Fruit fly (Drosophila melanogaster) whole organism, adult: ENCODE data around the gene CG14362.
A peak's percentile ranks its signal among the peaks of the same experiment; 100 is the strongest.

Source experiments
- CG11617 ChIP-seq: fragments of 200-800 bp; sonication (Bioruptor generic); optimal IDR thresholded peaks from 2 replicates; lab custom pipeline; 2017; ENCODE audit warnings: mild to moderate bottlenecking, missing biosample characterization, missing genetic modification reagents, missing genetic modification characterization
- CG12768 ChIP-seq: fragments of 200-800 bp; sonication (Bioruptor generic); optimal IDR thresholded peaks from 2 replicates; lab custom pipeline; 2017; ENCODE audit warnings: missing biosample characterization, missing genetic modification characterization, mild to moderate bottlenecking, moderate library complexity, missing genetic modification reagents
- CG14711 ChIP-seq: fragments of 200-800 bp; sonication (Bioruptor generic); optimal IDR thresholded peaks from 2 replicates; lab custom pipeline; 2018; ENCODE audit warnings: missing biosample characterization, mild to moderate bottlenecking, missing genetic modification characterization, moderate library complexity
- CG1620 ChIP-seq: fragments of 200-800 bp; sonication (Bioruptor generic); optimal IDR thresholded peaks from 2 replicates; lab custom pipeline; 2016; ENCODE audit warnings: missing biosample characterization, missing genetic modification characterization
- CG33017 ChIP-seq: fragments of 200-800 bp; sonication (Bioruptor generic); optimal IDR thresholded peaks from 2 replicates; lab custom pipeline; 2018; ENCODE audit warnings: missing biosample characterization, mild to moderate bottlenecking, missing genetic modification characterization, moderate library complexity
- CG5204 ChIP-seq: fragments of 200-800 bp; sonication (Bioruptor generic); optimal IDR thresholded peaks from 2 replicates; lab custom pipeline; 2016; ENCODE audit warnings: missing biosample characterization, missing genetic modification characterization
- CG7045 ChIP-seq: fragments of 200-800 bp; sonication (Bioruptor generic); optimal IDR thresholded peaks from 2 replicates; lab custom pipeline; 2017; ENCODE audit warnings: missing biosample characterization, mild to moderate bottlenecking, missing genetic modification characterization
- CG7101 ChIP-seq: fragments of 200-800 bp; sonication (Bioruptor generic); optimal IDR thresholded peaks from 2 replicates; lab custom pipeline; 2018; ENCODE audit warnings: missing biosample characterization, mild to moderate bottlenecking, missing genetic modification characterization, moderate library complexity
- Clk ChIP-seq: fragments of 200-800 bp; sonication (Bioruptor generic); optimal IDR thresholded peaks from 2 replicates; lab custom pipeline; 2017; ENCODE audit warnings: missing biosample characterization, missing genetic modification characterization
- Crg-1 ChIP-seq: fragments of 200-800 bp; sonication (Bioruptor generic); optimal IDR thresholded peaks from 2 replicates; lab custom pipeline; 2016; ENCODE audit warnings: missing biosample characterization, missing genetic modification characterization
- Hr96 ChIP-seq: fragments of 200-800 bp; sonication (Bioruptor generic); optimal IDR thresholded peaks from 2 replicates; lab custom pipeline; 2016; ENCODE audit warnings: missing biosample characterization, missing genetic modification characterization
- Mnt ChIP-seq: fragments of 200-800 bp; sonication (Bioruptor generic); optimal IDR thresholded peaks from 2 replicates; lab custom pipeline; 2016; ENCODE audit warnings: missing biosample characterization, mild to moderate bottlenecking, missing genetic modification characterization
- bab1 ChIP-seq: fragments of 200-800 bp; sonication (Bioruptor generic); optimal IDR thresholded peaks from 3 replicates; lab custom pipeline; 2019; ENCODE audit warnings: missing biosample characterization, mild to moderate bottlenecking, missing genetic modification characterization, moderate library complexity
- cic ChIP-seq: fragments of 200-800 bp; sonication (Bioruptor generic); optimal IDR thresholded peaks from 2 replicates; lab custom pipeline; 2017; ENCODE audit warnings: missing biosample characterization, mild to moderate bottlenecking, missing genetic modification characterization, moderate library complexity
- cnc ChIP-seq, 2 experiments: fragments of >200 bp; optimal IDR thresholded peaks; 2 replicates each; lab custom pipeline; 2017
- kay ChIP-seq: fragments of 200-800 bp; sonication (Bioruptor generic); peaks from one replicate; lab custom pipeline; 2016; ENCODE audit warnings: missing biosample characterization, missing genetic modification characterization, borderline replicate concordance
- ovo ChIP-seq: fragments of 200-800 bp; sonication (Bioruptor generic); optimal IDR thresholded peaks from 2 replicates; lab custom pipeline; 2016; ENCODE audit warnings: missing biosample characterization, missing genetic modification characterization
- pad ChIP-seq: fragments of 200-800 bp; sonication (Bioruptor generic); optimal IDR thresholded peaks from 3 replicates; lab custom pipeline; 2017; ENCODE audit warnings: missing biosample characterization, missing genetic modification characterization, mild to moderate bottlenecking, moderate library complexity, missing genetic modification reagents
- tj ChIP-seq: fragments of 200-800 bp; sonication (Bioruptor generic); optimal IDR thresholded peaks from 3 replicates; lab custom pipeline; 2017; ENCODE audit warnings: missing biosample characterization, mild to moderate bottlenecking, missing genetic modification characterization, moderate library complexity
- toe ChIP-seq: fragments of 200-800 bp; sonication (Bioruptor generic); optimal IDR thresholded peaks from 2 replicates; lab custom pipeline; 2016; ENCODE audit warnings: missing biosample characterization, missing genetic modification characterization

Gene CG14362

dm6 chr3R:13817480-13818305, 37.6 kb downstream of the CG14362 start:
- TF ChIP-seq CG11617 (GFP tag; lab: Kevin White, UChicago) (no peak), cic (no peak), CG5204 (GFP tag; lab: Kevin White, UChicago) (no peak), Hr96 (GFP tag; lab: Kevin White, UChicago) (no peak), CG12768 (GFP tag; lab: Kevin White, UChicago) (no peak), cnc (optimal IDR thresholded peaks at IDR 0.05; lab: Kevin White, UChicago) (no peak), CG33017 (tag; lab: Kevin White, UChicago) (no peak), pad (GFP tag; lab: Kevin White, UChicago) (no peak), CG1620 (GFP tag; lab: Kevin White, UChicago) (no peak), CG7101 (tag; lab: Kevin White, UChicago) (no peak), tj (GFP tag; lab: Kevin White, UChicago) (no peak), Clk (GFP tag; lab: Kevin White, UChicago) (no peak), CG7045 (no peak), Mnt (GFP tag; lab: Kevin White, UChicago) (no peak), bab1 (GFP tag; lab: Kevin White, UChicago) (no peak), toe (GFP tag; lab: Kevin White, UChicago) (no peak)

- TF ChIP-seq tj (GFP tag; lab: Kevin White, UChicago) = peak; percentile 6
- no peak for TF ChIP-seq bab1 (GFP tag; lab: Kevin White, UChicago)
These were observed 38.9 kb downstream of the CG14362 start for dm6 chr3R:13816375-13816711.

dm6 chr3R:13815566-13816374, 39.5 kb downstream of the CG14362 start:
- TF ChIP-seq Hr96 (GFP tag; lab: Kevin White, UChicago) (no peak), CG7045 (no peak), Mnt (GFP tag; lab: Kevin White, UChicago) (no peak), CG5204 (GFP tag; lab: Kevin White, UChicago) (no peak), CG14711 (tag; lab: Kevin White, UChicago) (no peak), kay (peak; percentile 58)

dm6 chr3R:13815022-13815440, 40.2 kb downstream of the CG14362 start:
- TF ChIP-seq CG33017 (tag; lab: Kevin White, UChicago) (peak; percentile 1), CG11617 (GFP tag; lab: Kevin White, UChicago) (no peak), kay (peak; percentile 41)

dm6 chr3R:13812736-13813250, 42.5 kb downstream of the CG14362 start, which contains the start of the genes tal-1A, tal-2A, tal-3A and tal-AA:
TSS of gene tal-1A (plus strand) at chr3R:13813109.
TSS of gene tal-2A (plus strand) at chr3R:13813109.
TSS of gene tal-3A (plus strand) at chr3R:13813109.
TSS of gene tal-AA (plus strand) at chr3R:13813109.
- no peak for TF ChIP-seq CG11617 (GFP tag; lab: Kevin White, UChicago)
- no peak for TF ChIP-seq cic
- TF ChIP-seq Crg-1 (GFP tag; lab: Kevin White, UChicago) = peak; percentile 36
- peak; percentile 45 for TF ChIP-seq Hr96 (GFP tag; lab: Kevin White, UChicago)
- peak; percentile 79 for TF ChIP-seq tj (GFP tag; lab: Kevin White, UChicago)
- TF ChIP-seq CG12768 (GFP tag; lab: Kevin White, UChicago) = peak; percentile 4
- TF ChIP-seq Mnt (GFP tag; lab: Kevin White, UChicago) = peak; percentile 9
- peak; percentile 36 for TF ChIP-seq bab1 (GFP tag; lab: Kevin White, UChicago)

- TF ChIP-seq toe (GFP tag; lab: Kevin White, UChicago) (no peak), pad (GFP tag; lab: Kevin White, UChicago) (no peak), CG5204 (GFP tag; lab: Kevin White, UChicago) (no peak), CG7045 (no peak), Crg-1 (GFP tag; lab: Kevin White, UChicago) (no peak), Clk (GFP tag; lab: Kevin White, UChicago) (no peak), cnc (optimal IDR thresholded peaks at IDR 0.05; lab: Kevin White, UChicago) (no peak), Hr96 (GFP tag; lab: Kevin White, UChicago) (no peak), tj (GFP tag; lab: Kevin White, UChicago) (no peak), CG1620 (GFP tag; lab: Kevin White, UChicago) (no peak), ovo (GFP tag; lab: Kevin White, UChicago) (no peak), kay (no peak), CG11617 (GFP tag; lab: Kevin White, UChicago) (no peak), CG12768 (GFP tag; lab: Kevin White, UChicago) (no peak), CG33017 (tag; lab: Kevin White, UChicago) (no peak), CG14711 (tag; lab: Kevin White, UChicago) (no peak), bab1 (GFP tag; lab: Kevin White, UChicago) (no peak)
These were observed 43.5 kb downstream of the CG14362 start for dm6 chr3R:13811737-13812136.
